Fruit fly (Drosophila melanogaster): Measurements from ENCODE around the gene CG31041.

Gene CG31041

dm6 chr3R:29552830-29553583, 37.7 kb downstream of the CG31041 start:
- TF ChIP-seq CG8301 (tag; optimal IDR thresholded peaks at IDR 0.05) = no peak
- no peak for TF ChIP-seq Snoo (tag; optimal IDR thresholded peaks at IDR 0.05)
- no peak for TF ChIP-seq rn (GFP tag; IDR thresholded peaks at IDR 0.05)
- no peak for TF ChIP-seq Pif1A (GFP tag; optimal IDR thresholded peaks at IDR 0.05)
- TF ChIP-seq CG10348 (GFP tag; IDR thresholded peaks at IDR 0.05) = no peak
- TF ChIP-seq EcR (GFP tag; optimal IDR thresholded peaks at IDR 0.05) = no peak
- TF ChIP-seq CG34367 (tag; optimal IDR thresholded peaks at IDR 0.05) = no peak
- TF ChIP-seq CG15710 (tag; optimal IDR thresholded peaks at IDR 0.05) = no peak
- no peak for TF ChIP-seq Pif1B (GFP tag; optimal IDR thresholded peaks at IDR 0.05)
- TF ChIP-seq Ets98B (GFP tag; IDR thresholded peaks at IDR 0.05) = no peak
- no peak for TF ChIP-seq fd96Ca (GFP tag; IDR thresholded peaks at IDR 0.05)
- TF ChIP-seq CG4496 (GFP tag; IDR thresholded peaks at IDR 0.05) = no peak
- no peak for TF ChIP-seq CG8159 (tag; optimal IDR thresholded peaks at IDR 0.05)
- no peak for TF ChIP-seq D1 (tag; optimal IDR thresholded peaks at IDR 0.05)
- no peak for TF ChIP-seq CG9948 (tag; optimal IDR thresholded peaks at IDR 0.05)

dm6 chr3R:29550735-29551134, 40.0 kb downstream of the CG31041 start:
- TF ChIP-seq CG4496 (GFP tag; IDR thresholded peaks at IDR 0.05) = no peak
- no peak for TF ChIP-seq Ets98B (GFP tag; IDR thresholded peaks at IDR 0.05)
- TF ChIP-seq CG14655 (GFP tag; optimal IDR thresholded peaks at IDR 0.05) = no peak
- TF ChIP-seq CG8301 (tag; optimal IDR thresholded peaks at IDR 0.05) = no peak
- TF ChIP-seq gl (tag; optimal IDR thresholded peaks at IDR 0.05) = no peak
- TF ChIP-seq fd96Ca (GFP tag; IDR thresholded peaks at IDR 0.05) = no peak
- TF ChIP-seq CG34367 (tag; optimal IDR thresholded peaks at IDR 0.05) = no peak
- TF ChIP-seq CG15710 (tag; optimal IDR thresholded peaks at IDR 0.05) = no peak
- TF ChIP-seq CG13204 (GFP tag; optimal IDR thresholded peaks at IDR 0.05) = no peak
- TF ChIP-seq EcR (GFP tag; optimal IDR thresholded peaks at IDR 0.05) = no peak
- no peak for TF ChIP-seq CG9948 (tag; optimal IDR thresholded peaks at IDR 0.05)
- no peak for TF ChIP-seq rn (GFP tag; IDR thresholded peaks at IDR 0.05)
- TF ChIP-seq CG17806 (tag; optimal IDR thresholded peaks at IDR 0.05) = no peak
- TF ChIP-seq Pif1A (GFP tag; optimal IDR thresholded peaks at IDR 0.05) = no peak

dm6 chr3R:29549945-29550344, 40.8 kb downstream of the CG31041 start:
- TF ChIP-seq CG34367 (tag; optimal IDR thresholded peaks at IDR 0.05) = peak; percentile 9
- no peak for TF ChIP-seq rn (GFP tag; IDR thresholded peaks at IDR 0.05)
- peak; percentile 42 for TF ChIP-seq CG8301 (tag; optimal IDR thresholded peaks at IDR 0.05)
- TF ChIP-seq CG8159 (tag; optimal IDR thresholded peaks at IDR 0.05) = peak; percentile 19
- TF ChIP-seq CG17806 (tag; optimal IDR thresholded peaks at IDR 0.05) = peak; percentile 25
- TF ChIP-seq Pif1B (GFP tag; optimal IDR thresholded peaks at IDR 0.05) = no peak
- TF ChIP-seq Snoo (tag; optimal IDR thresholded peaks at IDR 0.05) = no peak
- TF ChIP-seq CG13204 (GFP tag; optimal IDR thresholded peaks at IDR 0.05) = no peak
- TF ChIP-seq CG14655 (GFP tag; optimal IDR thresholded peaks at IDR 0.05) = peak; percentile 58
- TF ChIP-seq gl (tag; optimal IDR thresholded peaks at IDR 0.05) = no peak
- TF ChIP-seq CG10348 (GFP tag; IDR thresholded peaks at IDR 0.05) = no peak
- no peak for TF ChIP-seq CG32121 (GFP tag; IDR thresholded peaks at IDR 0.05)
- peak; percentile 21 for TF ChIP-seq CG15710 (tag; optimal IDR thresholded peaks at IDR 0.05)
- peak; percentile 33; the same call in 1 of the 3 replicates for TF ChIP-seq fd96Ca (GFP tag; IDR thresholded peaks at IDR 0.05)
- no peak for TF ChIP-seq CG12605 (GFP tag; IDR thresholded peaks at IDR 0.05)
- no peak for TF ChIP-seq D1 (tag; optimal IDR thresholded peaks at IDR 0.05)
- no peak for TF ChIP-seq Pif1A (GFP tag; optimal IDR thresholded peaks at IDR 0.05)
- peak; percentile 35 for TF ChIP-seq CG9948 (tag; optimal IDR thresholded peaks at IDR 0.05)
- TF ChIP-seq CG4496 (GFP tag; IDR thresholded peaks at IDR 0.05) = 0 out of 3 replicates have a peak, but pooled peaks have one; percentile 6
- no peak for TF ChIP-seq EcR (GFP tag; optimal IDR thresholded peaks at IDR 0.05)
- no peak for TF ChIP-seq Ets98B (GFP tag; IDR thresholded peaks at IDR 0.05)

dm6 chr3R:29549157-29549556, 41.5 kb downstream of the CG31041 start:
- TF ChIP-seq CG14655 (GFP tag; optimal IDR thresholded peaks at IDR 0.05) = peak; percentile 17
- no peak for TF ChIP-seq CG32121 (GFP tag; IDR thresholded peaks at IDR 0.05)

dm6 chr3R:29548751-29549150, 42.0 kb downstream of the CG31041 start:
- TF ChIP-seq Pif1B (GFP tag; optimal IDR thresholded peaks at IDR 0.05) = no peak
- TF ChIP-seq CG10348 (GFP tag; IDR thresholded peaks at IDR 0.05) = no peak
- no peak for TF ChIP-seq CG9948 (tag; optimal IDR thresholded peaks at IDR 0.05)
- no peak for TF ChIP-seq CG12605 (GFP tag; IDR thresholded peaks at IDR 0.05)
- TF ChIP-seq CG8159 (tag; optimal IDR thresholded peaks at IDR 0.05) = no peak

- no peak for TF ChIP-seq Ets98B (GFP tag; IDR thresholded peaks at IDR 0.05)
- TF ChIP-seq CG32121 (GFP tag; IDR thresholded peaks at IDR 0.05) = no peak
- no peak for TF ChIP-seq Snoo (tag; optimal IDR thresholded peaks at IDR 0.05)
- no peak for TF ChIP-seq EcR (GFP tag; optimal IDR thresholded peaks at IDR 0.05)
- no peak for TF ChIP-seq Pif1B (GFP tag; optimal IDR thresholded peaks at IDR 0.05)
- TF ChIP-seq Pif1A (GFP tag; optimal IDR thresholded peaks at IDR 0.05) = no peak
- no peak for TF ChIP-seq CG8159 (tag; optimal IDR thresholded peaks at IDR 0.05)
- no peak for TF ChIP-seq D1 (tag; optimal IDR thresholded peaks at IDR 0.05)
- no peak for TF ChIP-seq fd96Ca (GFP tag; IDR thresholded peaks at IDR 0.05)
- no peak for TF ChIP-seq rn (GFP tag; IDR thresholded peaks at IDR 0.05)
- no peak for TF ChIP-seq CG10348 (GFP tag; IDR thresholded peaks at IDR 0.05)
- no peak for TF ChIP-seq CG17806 (tag; optimal IDR thresholded peaks at IDR 0.05)
- no peak for TF ChIP-seq CG12605 (GFP tag; IDR thresholded peaks at IDR 0.05)
- TF ChIP-seq CG34367 (tag; optimal IDR thresholded peaks at IDR 0.05) = no peak
- TF ChIP-seq CG13204 (GFP tag; optimal IDR thresholded peaks at IDR 0.05) = no peak
- no peak for TF ChIP-seq CG14655 (GFP tag; optimal IDR thresholded peaks at IDR 0.05)
- TF ChIP-seq gl (tag; optimal IDR thresholded peaks at IDR 0.05) = no peak
- TF ChIP-seq CG4496 (GFP tag; IDR thresholded peaks at IDR 0.05) = no peak
- TF ChIP-seq CG15710 (tag; optimal IDR thresholded peaks at IDR 0.05) = no peak
Measured at dm6 chr3R:29547983-29548382, 42.7 kb downstream of the CG31041 start.
